Worm (Caenorhabditis elegans) whole organism, early embryonic: ENCODE measurements around the gene ints-11.

Experiments used
- aly-1 ChIP-seq: sonication (generic microtip); optimal IDR thresholded peaks from 2 replicates; lab custom pipeline; 2016; ENCODE audit warnings: missing genetic modification characterization, missing compliant biosample characterization
- hmg-4 ChIP-seq: fragments of 200-800 bp; sonication (Bioruptor generic); optimal IDR thresholded peaks from 2 replicates; lab custom pipeline; 2018; ENCODE audit warnings: mild to moderate bottlenecking, missing genetic modification characterization, missing compliant biosample characterization
- hnd-1 ChIP-seq: sonication (generic microtip); optimal IDR thresholded peaks from 2 replicates; lab custom pipeline; 2016; ENCODE audit warnings: missing genetic modification characterization, missing compliant biosample characterization
- tbx-37 ChIP-seq: fragments of 200-800 bp; sonication (Bioruptor generic); conservative IDR thresholded peaks from 2 replicates; pipeline ENCODE4 v1.3.6; 2022; ENCODE audit warnings: missing genetic modification reagents, missing genetic modification characterization, missing compliant biosample characterization

- no peak for TF ChIP-seq hnd-1 (tag; lab: Kevin White, UChicago)
- no peak for TF ChIP-seq hmg-4 (GFP tag; lab: Kevin White, UChicago)
- no peak for TF ChIP-seq aly-1 (tag; lab: Kevin White, UChicago)
- TF ChIP-seq tbx-37 (GFP tag; lab: Robert Waterston, UW), result no peak
These were observed 12.5 kb downstream of the ints-11 start for ce11 chrII:8130792-8131191.
